Fruit fly (Drosophila melanogaster) whole organism, larva: ENCODE measurements around the gene mRpS11.
A peak's percentile ranks its signal among the peaks of the same experiment; 100 is the strongest.

ENCODE experiments used
- noc ChIP-seq: fragments of 200-800 bp; sonication (Bioruptor generic); optimal IDR thresholded peaks from 3 replicates; lab custom pipeline; 2019; ENCODE audit warnings: missing biosample characterization, mild to moderate bottlenecking, missing genetic modification characterization, moderate library complexity

mRpS11 gene

dm6 chr3R:17081359-17081935 is 8.9 kb downstream of the mRpS11 start:
- no peak for TF ChIP-seq noc (tag; lab: Kevin White, UChicago)

dm6 chr3R:17082471-17082870 is 9.9 kb downstream of the mRpS11 start:
- TF ChIP-seq noc (tag; lab: Kevin White, UChicago), result no peak

dm6 chr3R:17085029-17085807 is 12.7 kb downstream of the mRpS11 start, which contains the start of gene GckIII:
Gene GckIII, plus strand, starts transcription at chr3R:17085513.
- no peak for TF ChIP-seq noc (tag; lab: Kevin White, UChicago)

DNA sequence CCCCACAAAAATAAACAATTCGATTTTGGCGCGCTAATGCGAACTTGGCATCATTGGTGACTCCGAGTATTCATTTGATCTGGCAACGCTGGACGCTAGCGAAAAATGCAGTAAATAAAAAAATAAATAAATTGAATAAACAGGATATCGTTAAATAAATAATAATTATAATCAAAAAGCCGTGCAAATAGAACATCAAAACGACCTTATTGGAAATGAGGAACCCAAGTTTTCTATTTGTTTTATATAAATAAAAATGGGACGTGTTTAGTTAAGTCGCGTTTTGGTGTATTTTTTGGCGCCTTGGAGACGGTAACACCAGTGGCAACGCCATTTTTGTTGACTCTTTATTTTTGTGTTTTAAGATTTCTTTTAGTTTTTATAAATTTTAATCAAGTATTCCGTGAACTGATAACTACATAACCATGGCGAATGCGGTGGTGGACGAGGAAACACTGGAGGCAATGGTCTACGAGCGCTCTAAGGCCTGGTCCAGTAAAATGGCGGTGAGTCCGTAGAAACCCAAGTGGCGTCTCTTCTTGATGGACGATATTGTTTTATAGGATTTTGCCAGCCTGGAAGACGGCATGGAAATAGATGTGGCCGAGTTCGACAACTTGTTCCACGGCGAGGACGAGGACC is 15.6 kb downstream of the mRpS11 start, which contains the start of gene cal1:
Gene cal1 (plus strand): TSS at position 304 of the 642 bp plus-strand sequence.
- TF ChIP-seq noc (tag; lab: Kevin White, UChicago), result no peak

DNA sequence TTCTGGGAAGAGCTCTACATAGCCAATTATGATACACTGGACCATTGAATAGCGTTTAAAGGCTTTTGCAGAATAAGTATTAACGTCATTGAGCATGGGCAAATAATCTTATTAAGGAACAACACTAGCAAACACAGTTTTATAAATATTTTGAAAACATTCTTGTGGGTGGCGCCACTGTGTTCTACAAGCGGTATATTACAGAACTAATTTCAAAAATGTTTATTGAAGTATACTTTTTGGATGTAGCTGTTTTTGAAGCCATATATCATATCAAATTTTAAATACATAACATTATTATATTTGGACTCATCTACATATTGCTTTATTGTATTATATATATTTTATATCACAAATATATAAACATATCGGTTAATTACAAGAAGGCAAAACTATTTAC is 36.3 kb downstream of the mRpS11 start:
- TF ChIP-seq noc (tag; lab: Kevin White, UChicago), result no peak

- TF ChIP-seq noc (tag; lab: Kevin White, UChicago), result no peak
These were observed 38.6 kb downstream of the mRpS11 start for dm6 chr3R:17110880-17111726.

DNA sequence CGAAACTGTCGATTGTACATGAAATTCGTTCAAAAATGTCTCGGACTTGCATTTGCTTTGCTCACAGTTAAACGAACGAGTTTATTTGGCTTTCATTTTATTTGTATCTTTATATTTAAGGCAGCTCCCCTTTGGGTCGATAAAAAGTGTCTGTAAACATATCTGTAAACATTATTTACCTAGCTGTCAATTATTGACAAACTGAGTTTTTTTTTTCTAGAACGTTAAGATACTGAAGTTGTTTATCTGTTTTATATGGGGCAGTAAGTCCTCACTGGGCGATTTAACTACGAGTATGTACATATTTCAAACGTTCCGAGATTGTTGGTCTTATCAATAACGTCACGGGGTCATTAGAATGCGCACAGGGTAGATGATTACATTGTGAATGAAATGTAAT is 43.1 kb downstream of the mRpS11 start:
- TF ChIP-seq noc (tag; lab: Kevin White, UChicago), result no peak

DNA sequence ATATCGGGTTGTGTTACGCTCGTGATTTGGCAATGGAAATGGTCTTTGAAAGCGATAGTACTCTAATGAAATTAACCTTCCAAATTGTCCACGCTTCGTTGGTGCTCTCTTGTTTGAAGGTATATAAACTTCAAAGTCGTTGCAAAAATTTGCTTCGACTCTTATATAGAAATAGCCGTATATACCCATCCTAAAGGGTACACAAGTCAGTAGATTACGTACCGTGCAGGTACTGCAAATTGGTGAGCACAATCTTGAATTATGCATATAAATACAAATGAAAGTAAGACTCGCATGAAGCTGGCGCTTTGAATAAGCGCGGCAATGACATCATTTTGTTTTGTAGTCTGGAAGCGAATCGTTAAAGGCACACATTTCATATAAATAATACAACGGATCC is 43.7 kb downstream of the mRpS11 start:
- no peak for TF ChIP-seq noc (tag; lab: Kevin White, UChicago)

- peak; percentile 34 for TF ChIP-seq noc (tag; lab: Kevin White, UChicago)
These were observed 45.2 kb downstream of the mRpS11 start for dm6 chr3R:17117607-17118327.

- peak; percentile 35 for TF ChIP-seq noc (tag; lab: Kevin White, UChicago)
These were observed 46.4 kb downstream of the mRpS11 start for dm6 chr3R:17118917-17119378.

- TF ChIP-seq noc (tag; lab: Kevin White, UChicago), result no peak
These were observed 47.6 kb downstream of the mRpS11 start, which contains the start of gene CG34278 for dm6 chr3R:17120165-17120564. Gene CG34278, plus strand, starts transcription at chr3R:17120465.

DNA sequence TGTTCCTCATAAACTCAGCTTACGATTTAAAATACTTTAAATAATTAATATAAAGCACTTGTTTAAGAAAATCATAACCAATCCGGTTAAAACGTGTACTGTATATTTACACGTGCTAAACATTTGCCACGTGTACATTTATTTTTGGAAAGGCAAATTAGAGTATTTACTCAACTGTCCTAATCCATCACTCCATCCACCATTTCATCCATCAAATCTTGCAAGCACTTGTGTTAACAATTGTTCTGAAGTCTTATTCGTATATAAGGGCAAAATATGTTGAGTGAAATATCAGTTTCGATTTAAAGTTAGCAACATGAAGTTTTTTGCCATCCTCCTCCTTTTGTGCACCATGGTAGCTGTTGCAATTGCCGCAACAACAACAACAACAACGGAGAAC is 48.7 kb downstream of the mRpS11 start, which contains the start of gene CG42779:
Gene CG42779 (plus strand): TSS at position 301 of the 400 bp plus-strand sequence.
- TF ChIP-seq noc (tag; lab: Kevin White, UChicago), result no peak

- no peak for TF ChIP-seq noc (tag; lab: Kevin White, UChicago)
These were observed 50.4 kb downstream of the mRpS11 start for dm6 chr3R:17122796-17123504.
